Worm (Caenorhabditis elegans) whole organism, young adult: ENCODE data around the gene pho-7.

Experiments
- B0019.2 ChIP-seq: fragments of 200-800 bp; sonication (Bioruptor generic); conservative IDR thresholded peaks from 2 replicates; pipeline ENCODE4 v1.3.6; 2022; ENCODE audit warnings: missing genetic modification reagents, missing genetic modification characterization, missing compliant biosample characterization
- B0035.1 ChIP-seq: sonication (generic microtip); optimal IDR thresholded peaks from 2 replicates; lab custom pipeline; 2016; ENCODE audit warnings: missing genetic modification characterization, mild to moderate bottlenecking, missing compliant biosample characterization, missing genotype, missing genetic modification reagents
- B0261.1 ChIP-seq: sonication (generic microtip); optimal IDR thresholded peaks from 2 replicates; lab custom pipeline; 2016; ENCODE audit warnings: mild to moderate bottlenecking, missing genetic modification characterization, moderate library complexity, missing compliant biosample characterization
- B0336.3 ChIP-seq: fragments of 200-800 bp; sonication (Bioruptor generic); IDR thresholded peaks from 2 replicates; pipeline ENCODE4 v1.3.6; 2022; ENCODE audit warnings: missing genetic modification characterization, missing compliant biosample characterization
- C17E4.6 ChIP-seq: fragments of 200-800 bp; sonication (Bioruptor generic); IDR thresholded peaks from 2 replicates; pipeline ENCODE4 v1.3.6; 2022; ENCODE audit warnings: missing genetic modification reagents, missing genetic modification characterization, missing compliant biosample characterization
- F49E8.2 ChIP-seq: sonication (generic microtip); optimal IDR thresholded peaks from 3 replicates; lab custom pipeline; 2017; ENCODE audit warnings: missing genetic modification characterization, mild to moderate bottlenecking, missing compliant biosample characterization, antibody characterized with exemption, moderate library complexity; ENCODE audit not compliant: insufficient read depth
- K12H6.12 ChIP-seq: fragments of 200-800 bp; sonication (Bioruptor generic); optimal IDR thresholded peaks from 2 replicates; lab custom pipeline; 2018; ENCODE audit warnings: mild to moderate bottlenecking, missing genetic modification characterization, missing compliant biosample characterization
- Y53G8AR.9 ChIP-seq: fragments of 200-800 bp; sonication (Bioruptor generic); conservative IDR thresholded peaks from 2 replicates; pipeline ENCODE4 v1.3.6; 2022; ENCODE audit warnings: missing genetic modification reagents, missing genetic modification characterization, missing compliant biosample characterization
- Y56A3A.18 ChIP-seq: fragments of 200-800 bp; sonication (Bioruptor generic); IDR thresholded peaks from 2 replicates; pipeline ENCODE4 v1.3.6; 2022; ENCODE audit warnings: missing genetic modification reagents, missing genetic modification characterization, missing compliant biosample characterization
- aptf-3 ChIP-seq: fragments of 200-800 bp; sonication (Bioruptor generic); IDR thresholded peaks from 2 replicates; pipeline ENCODE4 v1.3.6; 2022; ENCODE audit warnings: missing genetic modification characterization, missing compliant biosample characterization
- bed-1 ChIP-seq: fragments of 200-800 bp; sonication (Bioruptor generic); IDR thresholded peaks from 2 replicates; pipeline ENCODE4 v1.3.6; 2022; ENCODE audit warnings: missing genetic modification reagents, missing genetic modification characterization, missing compliant biosample characterization
- bed-2 ChIP-seq: fragments of 200-800 bp; sonication (Bioruptor generic); IDR thresholded peaks from 2 replicates; pipeline ENCODE4 v1.3.6; 2022; ENCODE audit warnings: missing genetic modification reagents, missing genetic modification characterization, missing compliant biosample characterization
- ceh-27 ChIP-seq: fragments of 200-800 bp; sonication (Bioruptor generic); optimal IDR thresholded peaks from 2 replicates; lab custom pipeline; 2018; ENCODE audit warnings: mild to moderate bottlenecking, missing genetic modification characterization, moderate library complexity, missing compliant biosample characterization
- ceh-58 ChIP-seq: fragments of 200-800 bp; sonication (Bioruptor generic); IDR thresholded peaks from 2 replicates; pipeline ENCODE4 v1.3.6; 2022; ENCODE audit warnings: missing genetic modification characterization, missing compliant biosample characterization
- ceh-79 ChIP-seq: sonication (generic microtip); optimal IDR thresholded peaks from 2 replicates; lab custom pipeline; 2017; ENCODE audit warnings: mild to moderate bottlenecking, missing genetic modification characterization, missing compliant biosample characterization
- egrh-3 ChIP-seq: fragments of 200-800 bp; sonication (Bioruptor generic); IDR thresholded peaks from 2 replicates; pipeline ENCODE4 v1.3.6; 2022; ENCODE audit warnings: missing genetic modification reagents, missing genetic modification characterization, missing compliant biosample characterization
- hlh-12 ChIP-seq: sonication (generic microtip); optimal IDR thresholded peaks from 2 replicates; lab custom pipeline; 2016; ENCODE audit warnings: missing genetic modification characterization, missing compliant biosample characterization
- hsf-1 ChIP-seq: fragments of 200-800 bp; sonication (Bioruptor generic); IDR thresholded peaks from 2 replicates; pipeline ENCODE4 v1.3.6; 2022; ENCODE audit warnings: missing genetic modification reagents, missing genetic modification characterization, missing compliant biosample characterization
- lin-35 ChIP-seq, 3 experiments: fragments of 150-350 bp in 2 of 3; sonication (generic microtip) in 1 of 3; optimal IDR thresholded peaks; 2 replicates each; lab custom pipeline; 2014 to 2018; ENCODE audit warnings: missing biosample characterization in 3 of 3, missing genetic modification characterization in 3 of 3, missing genetic modification reagents in 3 of 3
- lin-54 ChIP-seq: fragments of 200-800 bp; sonication (Bioruptor generic); optimal IDR thresholded peaks from 2 replicates; lab custom pipeline; 2018; ENCODE audit warnings: mild to moderate bottlenecking, missing genetic modification characterization, missing compliant biosample characterization
- lsl-1 ChIP-seq: fragments of 200-800 bp; sonication (Bioruptor generic); optimal IDR thresholded peaks from 2 replicates; lab custom pipeline; 2018; ENCODE audit warnings: mild to moderate bottlenecking, missing genetic modification characterization, moderate library complexity, missing compliant biosample characterization
- mel-28 ChIP-seq: sonication (generic microtip); optimal IDR thresholded peaks from 2 replicates; lab custom pipeline; 2016; ENCODE audit warnings: borderline replicate concordance, mild to moderate bottlenecking, missing genetic modification characterization, missing compliant biosample characterization
- nhr-120 ChIP-seq: fragments of 200-800 bp; sonication (Bioruptor generic); IDR thresholded peaks from 2 replicates; pipeline ENCODE4 v1.3.6; 2022; ENCODE audit warnings: missing genetic modification characterization, missing compliant biosample characterization
- nhr-80 ChIP-seq: sonication (generic microtip); optimal IDR thresholded peaks from 2 replicates; lab custom pipeline; 2016; ENCODE audit warnings: missing genetic modification characterization, missing compliant biosample characterization
- pha-4 ChIP-seq: fragments of 150-350 bp; sonication (generic microtip); optimal IDR thresholded peaks from 2 replicates; lab custom pipeline; 2014; ENCODE audit warnings: missing biosample characterization, missing genetic modification reagents, missing genetic modification characterization
- snpc-3.4 ChIP-seq: sonication (generic microtip); optimal IDR thresholded peaks from 2 replicates; lab custom pipeline; 2017; ENCODE audit warnings: missing genetic modification characterization, mild to moderate bottlenecking, missing compliant biosample characterization, antibody characterized with exemption, moderate library complexity, missing genotype, missing genetic modification reagents
- snpc-4 ChIP-seq, 5 experiments: fragments of 150-350 bp in 1 of 5; sonication (generic microtip) in 4 of 5; optimal IDR thresholded peaks; 2 replicates each; lab custom pipeline; 2014 to 2018; ENCODE audit warnings: missing genetic modification characterization in 5 of 5, missing biosample characterization in 3 of 5, antibody characterized with exemption in 2 of 5, mild to moderate bottlenecking in 2 of 5, missing compliant biosample characterization in 2 of 5, missing genotype in 2 of 5, moderate library complexity in 2 of 5, missing genetic modification reagents in 1 of 5
- tlf-1 ChIP-seq: fragments of 200-800 bp; sonication (Bioruptor generic); optimal IDR thresholded peaks from 2 replicates; lab custom pipeline; 2018; ENCODE audit warnings: mild to moderate bottlenecking, missing genetic modification characterization, missing compliant biosample characterization
- unc-130 ChIP-seq: sonication (generic microtip); optimal IDR thresholded peaks from 2 replicates; lab custom pipeline; 2016; ENCODE audit warnings: missing genetic modification reagents, missing genetic modification characterization, missing compliant biosample characterization
- ztf-18 ChIP-seq: sonication (generic microtip); optimal IDR thresholded peaks from 2 replicates; lab custom pipeline; 2016; ENCODE audit warnings: missing genotype, mild to moderate bottlenecking, missing genetic modification characterization, missing compliant biosample characterization
- ztf-26 ChIP-seq: sonication (generic microtip); optimal IDR thresholded peaks from 2 replicates; lab custom pipeline; 2017; ENCODE audit warnings: missing genetic modification characterization, missing compliant biosample characterization
- ztf-28 ChIP-seq: fragments of 200-800 bp; sonication (Bioruptor generic); IDR thresholded peaks from 2 replicates; pipeline ENCODE4 v1.3.6; 2022; ENCODE audit warnings: missing genetic modification reagents, missing genetic modification characterization, missing compliant biosample characterization

pho-7 gene

ce11 chrX:10909661-10910060, 31.5 kb downstream of the pho-7 start (continued):
- TF ChIP-seq mel-28 (tag; lab: Kevin White, UChicago) = no peak

ce11 chrX:10907418-10907817, 33.7 kb downstream of the pho-7 start:
- TF ChIP-seq snpc-4 (GFP tag; optimal IDR thresholded peaks at IDR 0.05; lab: Kevin White, UChicago) (no peak), snpc-4 (tag; optimal IDR thresholded peaks at IDR 0.05; lab: Kevin White, UChicago) (no peak), tlf-1 (GFP tag; lab: Kevin White, UChicago) (no peak), B0035.1 (tag; lab: Kevin White, UChicago) (no peak), bed-1 (GFP tag; lab: Robert Waterston, UW) (no peak), pha-4 (tag; lab: Kevin White, UChicago) (no peak), C17E4.6 (GFP tag; lab: Robert Waterston, UW) (no peak), aptf-3 (no peak), F49E8.2 (tag; lab: Kevin White, UChicago) (no peak), unc-130 (GFP tag; lab: Kevin White, UChicago) (no peak)

- no peak for TF ChIP-seq egrh-3 (GFP tag; lab: Robert Waterston, UW)
- no peak for TF ChIP-seq ztf-18
- no peak for TF ChIP-seq B0336.3 (GFP tag; lab: Robert Waterston, UW)
- TF ChIP-seq hlh-12 (tag; lab: Kevin White, UChicago) = no peak
- TF ChIP-seq ztf-26 = peak; percentile 10
- TF ChIP-seq mel-28 (tag; lab: Kevin White, UChicago) = no peak
- no peak for TF ChIP-seq ceh-79 (tag; lab: Kevin White, UChicago)
- TF ChIP-seq nhr-80 = peak; percentile 5
Measured at ce11 chrX:10903416-10903815, 37.7 kb downstream of the pho-7 start.

ce11 chrX:10902723-10903322, 38.3 kb downstream of the pho-7 start, which contains the start of gene acbp-3:
Gene acbp-3 (plus strand): TSS chrX:10903272.
- TF ChIP-seq pha-4 (tag; lab: Kevin White, UChicago) (no peak), ztf-28 (no peak), bed-2 (GFP tag; lab: Robert Waterston, UW) (no peak), lin-35 (GFP tag; optimal IDR thresholded peaks at IDR 0.05; lab: Kevin White, UChicago) (no peak), nhr-120 (GFP tag; lab: Robert Waterston, UW) (no peak), B0019.2 (GFP tag; lab: Robert Waterston, UW) (no peak), ceh-27 (GFP tag; lab: Kevin White, UChicago) (no peak), unc-130 (GFP tag; lab: Kevin White, UChicago) (no peak), lsl-1 (GFP tag; lab: Kevin White, UChicago) (no peak), Y53G8AR.9 (GFP tag; lab: Robert Waterston, UW) (no peak), K12H6.12 (no peak), B0261.1 (tag; lab: Kevin White, UChicago) (no peak), hsf-1 (no peak), lin-54 (GFP tag; lab: Kevin White, UChicago) (no peak), Y56A3A.18 (GFP tag; lab: Robert Waterston, UW) (no peak), ceh-58 (GFP tag; lab: Robert Waterston, UW) (no peak), snpc-3.4 (tag; lab: Kevin White, UChicago) (no peak)
